Worm (Caenorhabditis elegans): ENCODE data around the gene akt-2.

akt-2 gene

DNA sequence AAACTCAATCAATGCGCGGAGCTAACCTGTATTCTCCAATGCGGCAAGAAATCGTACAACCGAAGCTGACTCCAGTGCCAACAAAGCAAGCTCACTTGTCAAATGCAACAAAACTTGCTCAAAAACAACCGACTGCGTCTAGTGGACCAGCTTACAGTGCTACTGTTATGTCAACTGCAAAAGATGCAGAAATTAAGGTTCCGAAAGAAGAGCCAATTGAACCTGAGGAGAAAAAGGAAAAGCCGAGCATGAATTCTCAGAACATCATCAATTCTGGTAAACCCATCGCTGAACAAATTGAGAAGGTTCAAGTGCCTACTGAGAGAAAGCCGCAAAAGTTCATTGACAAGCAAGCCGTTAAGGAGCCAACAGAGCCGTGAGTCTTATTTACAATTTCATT lies 16.0 kb upstream of the akt-2 start:
- no peak for TF ChIP-seq hmg-11 (tag; optimal IDR thresholded peaks at IDR 0.05)
- TF ChIP-seq fkh-2 (tag; optimal IDR thresholded peaks at IDR 0.05), result no peak
- TF ChIP-seq lsy-12 (tag; optimal IDR thresholded peaks at IDR 0.05), result no peak
- TF ChIP-seq lin-15B (tag; optimal IDR thresholded peaks at IDR 0.05), result no peak
- no peak for TF ChIP-seq pqm-1 (tag; optimal IDR thresholded peaks at IDR 0.05)
- no peak for TF ChIP-seq nfya-1 (tag; optimal IDR thresholded peaks at IDR 0.05; ENCODE audit: insufficient read depth)
- no peak for TF ChIP-seq R02D3.7 (tag; optimal IDR thresholded peaks at IDR 0.05)
- no peak for TF ChIP-seq zag-1 (tag; optimal IDR thresholded peaks at IDR 0.05)
- TF ChIP-seq nhr-76 (tag; optimal IDR thresholded peaks at IDR 0.05), result no peak
- TF ChIP-seq ama-1 (optimal IDR thresholded peaks at IDR 0.05), result no peak
- no peak for TF ChIP-seq snpc-4 (tag; optimal IDR thresholded peaks at IDR 0.05)
- no peak for TF ChIP-seq jun-1 (tag; optimal IDR thresholded peaks at IDR 0.05)
- TF ChIP-seq fkh-10 (GFP tag; optimal IDR thresholded peaks at IDR 0.05), result no peak
- TF ChIP-seq pha-4 (tag; optimal IDR thresholded peaks at IDR 0.05), result no peak
- TF ChIP-seq daf-12 (tag; optimal IDR thresholded peaks at IDR 0.05), result no peak
- no peak for TF ChIP-seq ceh-82 (tag; optimal IDR thresholded peaks at IDR 0.05)
- TF ChIP-seq egl-27 (tag; optimal IDR thresholded peaks at IDR 0.05), result no peak
- no peak for TF ChIP-seq nhr-11 (tag; optimal IDR thresholded peaks at IDR 0.05)
- no peak for TF ChIP-seq unc-39 (tag; optimal IDR thresholded peaks at IDR 0.05)

DNA sequence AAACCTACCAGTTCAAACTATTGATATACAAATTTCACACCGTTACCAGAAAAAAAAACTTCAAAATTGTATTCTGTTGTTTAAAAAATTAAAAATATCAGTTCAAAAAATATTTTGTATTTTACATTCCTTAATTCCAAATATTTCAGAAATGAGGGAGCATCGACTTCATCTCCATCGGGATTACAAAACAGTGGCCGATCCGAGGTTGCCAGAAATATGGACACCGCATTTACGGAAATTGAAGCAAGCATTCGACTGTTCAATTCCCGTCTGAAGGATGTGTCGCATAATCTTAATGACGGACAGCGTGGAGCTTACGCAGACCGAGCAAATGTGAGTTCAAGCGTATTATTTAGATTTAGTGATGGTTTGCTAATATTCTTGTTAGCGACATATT lies 14.8 kb upstream of the akt-2 start:
- TF ChIP-seq daf-12 (tag; optimal IDR thresholded peaks at IDR 0.05) (no peak), hmg-11 (tag; optimal IDR thresholded peaks at IDR 0.05) (no peak), lin-39 (tag; optimal IDR thresholded peaks at IDR 0.05) (no peak), nhr-11 (tag; optimal IDR thresholded peaks at IDR 0.05) (no peak), ceh-82 (tag; optimal IDR thresholded peaks at IDR 0.05) (no peak), ceh-16 (tag; optimal IDR thresholded peaks at IDR 0.05) (no peak), lsy-12 (tag; optimal IDR thresholded peaks at IDR 0.05) (no peak), nhr-28 (tag; optimal IDR thresholded peaks at IDR 0.05) (no peak), nhr-43 (tag; optimal IDR thresholded peaks at IDR 0.05; ENCODE audit: poor library complexity, severe bottlenecking) (no peak), ceh-9 (tag; optimal IDR thresholded peaks at IDR 0.05) (no peak), egl-27 (tag; optimal IDR thresholded peaks at IDR 0.05) (no peak), ama-1 (optimal IDR thresholded peaks at IDR 0.05) (no peak), mdl-1 (tag; optimal IDR thresholded peaks at IDR 0.05) (no peak), unc-62 (GFP tag; optimal IDR thresholded peaks at IDR 0.05) (no peak), snpc-4 (tag; optimal IDR thresholded peaks at IDR 0.05) (no peak)

DNA sequence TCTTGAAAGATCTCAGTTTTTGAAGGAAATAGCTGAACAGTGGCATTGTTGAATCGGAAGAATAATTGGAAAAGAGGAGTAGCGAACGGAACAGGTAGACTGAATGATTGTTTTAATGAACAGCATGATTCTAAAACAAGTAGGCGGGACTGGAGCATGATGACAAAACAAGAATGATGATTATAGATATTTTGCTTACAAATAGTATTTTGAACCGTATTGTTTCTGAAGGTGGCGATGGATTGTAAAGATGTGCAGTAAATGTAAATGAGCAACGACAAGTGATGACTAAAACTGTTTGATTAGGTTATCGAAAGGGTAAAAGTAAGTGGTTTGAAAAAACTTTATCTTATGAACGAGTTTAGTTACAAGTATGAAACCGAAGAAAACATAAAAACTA lies 13.3 kb upstream of the akt-2 start, which contains the start of gene F28H6.8:
Gene F28H6.8 (minus strand): TSS at position 101 of the 400 bp plus-strand sequence.
- TF ChIP-seq nhr-25 (tag; optimal IDR thresholded peaks at IDR 0.05) (no peak), nhr-77 (tag; optimal IDR thresholded peaks at IDR 0.05) (no peak), nhr-28 (tag; optimal IDR thresholded peaks at IDR 0.05) (no peak), snpc-4 (tag; optimal IDR thresholded peaks at IDR 0.05) (no peak), ceh-28 (tag; optimal IDR thresholded peaks at IDR 0.05) (no peak), elt-1 (tag; optimal IDR thresholded peaks at IDR 0.05) (no peak), hmg-11 (tag; optimal IDR thresholded peaks at IDR 0.05) (no peak), nhr-43 (tag; optimal IDR thresholded peaks at IDR 0.05; ENCODE audit: poor library complexity, severe bottlenecking) (no peak), egl-5 (tag; optimal IDR thresholded peaks at IDR 0.05) (no peak), ceh-82 (tag; optimal IDR thresholded peaks at IDR 0.05) (no peak)

DNA sequence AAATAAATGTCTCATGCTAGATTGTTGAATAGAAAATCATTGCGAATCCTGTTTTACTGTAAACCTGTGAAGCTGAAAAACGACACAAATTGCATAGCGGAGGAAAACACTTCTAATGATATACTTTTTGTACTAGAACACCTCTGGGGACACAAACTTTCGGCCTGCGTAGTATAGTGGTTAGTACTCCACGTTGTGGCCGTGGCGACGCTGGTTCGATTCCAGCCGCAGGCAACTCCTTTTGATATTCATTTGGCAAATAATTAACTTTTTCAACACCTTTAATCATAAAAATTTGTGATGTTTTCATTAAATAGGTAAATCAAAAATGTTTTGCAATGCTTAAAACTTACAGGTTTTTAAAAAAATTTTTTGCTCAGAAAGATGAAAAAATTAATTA lies 12.6 kb upstream of the akt-2 start:
- TF ChIP-seq ztf-11 (tag; optimal IDR thresholded peaks at IDR 0.05) (no peak), lsy-12 (tag; optimal IDR thresholded peaks at IDR 0.05) (no peak), nhr-11 (tag; optimal IDR thresholded peaks at IDR 0.05) (no peak), nhr-237 (tag; optimal IDR thresholded peaks at IDR 0.05) (no peak), sea-2 (GFP tag; optimal IDR thresholded peaks at IDR 0.05) (no peak), aly-2 (tag; optimal IDR thresholded peaks at IDR 0.05) (no peak), nhr-25 (tag; optimal IDR thresholded peaks at IDR 0.05) (no peak), unc-62 (GFP tag; optimal IDR thresholded peaks at IDR 0.05) (no peak), skn-1 (tag; optimal IDR thresholded peaks at IDR 0.05) (no peak), elt-2 (tag; optimal IDR thresholded peaks at IDR 0.05) (no peak), ztf-4 (tag; optimal IDR thresholded peaks at IDR 0.05) (no peak), pqm-1 (tag; optimal IDR thresholded peaks at IDR 0.05) (no peak), nhr-77 (tag; optimal IDR thresholded peaks at IDR 0.05) (no peak), lin-39 (tag; optimal IDR thresholded peaks at IDR 0.05) (no peak), eor-1 (tag; optimal IDR thresholded peaks at IDR 0.05) (no peak), ceh-16 (tag; optimal IDR thresholded peaks at IDR 0.05) (no peak)

Measured in whole organism, L3 larva.